Worm (Caenorhabditis elegans) whole organism, L4/young adult: ENCODE measurements around the gene ram-2.

ENCODE experiments used
- W03F9.2 ChIP-seq: fragments of 150-350 bp; optimal IDR thresholded peaks from 2 replicates; lab custom pipeline; 2014; ENCODE audit warnings: missing biosample characterization, missing genetic modification characterization
- dao-5 ChIP-seq: sonication (generic microtip); optimal IDR thresholded peaks from 2 replicates; lab custom pipeline; 2016; ENCODE audit warnings: missing genotype, missing genetic modification characterization, moderate library complexity, missing compliant biosample characterization
- him-1 ChIP-seq: sonication (generic microtip); optimal IDR thresholded peaks from 2 replicates; lab custom pipeline; 2016; ENCODE audit warnings: missing genotype, missing genetic modification reagents, missing genetic modification characterization, missing compliant biosample characterization

DNA sequence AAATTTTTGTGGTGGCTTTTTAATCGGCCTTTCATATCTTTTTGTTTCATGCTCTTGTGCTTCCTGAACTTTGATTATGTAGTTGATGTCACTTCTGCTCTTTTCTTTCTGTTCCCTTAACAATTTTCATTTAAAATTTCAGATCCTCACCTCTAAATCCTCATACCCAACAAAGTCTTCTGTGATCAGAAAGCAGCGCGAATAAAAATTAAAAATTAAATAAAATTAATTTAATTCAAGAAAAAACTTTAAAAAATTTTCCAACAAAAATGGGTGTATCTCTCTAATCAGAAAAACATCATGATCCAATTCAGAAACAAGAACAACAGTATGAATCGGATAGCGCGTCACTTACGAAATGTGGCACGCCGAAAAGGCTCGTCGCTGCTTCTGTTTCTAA, 41.4 kb downstream of the ram-2 start, which contains the start of gene ptp-3:
- TF ChIP-seq him-1 (tag; lab: Kevin White, UChicago) (no peak), W03F9.2 (tag; lab: Kevin White, UChicago) (no peak), dao-5 (tag; lab: Kevin White, UChicago) (no peak)
